Worm (Caenorhabditis elegans) whole organism, midembryonic: ENCODE measurements around the gene srx-68.

ENCODE experiments used
- cog-1 ChIP-seq: sonication (generic microtip); optimal IDR thresholded peaks from 2 replicates; lab custom pipeline; 2016; ENCODE audit warnings: missing genetic modification characterization, missing compliant biosample characterization
- flt-1 ChIP-seq: fragments of 200-800 bp; sonication (Bioruptor generic); IDR thresholded peaks from 2 replicates; pipeline ENCODE4 v1.3.6; 2022; ENCODE audit warnings: missing genetic modification characterization, missing compliant biosample characterization
- klf-2 ChIP-seq: fragments of 200-800 bp; sonication (Bioruptor generic); conservative IDR thresholded peaks from 2 replicates; pipeline ENCODE4 v1.3.6; 2022; ENCODE audit warnings: missing genetic modification reagents, missing genetic modification characterization, missing compliant biosample characterization
- med-1 ChIP-seq: sonication (generic microtip); optimal IDR thresholded peaks from 2 replicates; lab custom pipeline; 2017; ENCODE audit warnings: missing genetic modification characterization, mild to moderate bottlenecking, missing compliant biosample characterization, antibody characterized with exemption, missing genetic modification reagents; ENCODE audit not compliant: insufficient read depth
- ztf-23 ChIP-seq: fragments of 200-800 bp; sonication (Bioruptor generic); IDR thresholded peaks from 2 replicates; pipeline ENCODE4 v1.3.6; 2022; ENCODE audit warnings: missing genetic modification reagents, missing genetic modification characterization, missing compliant biosample characterization

DNA sequence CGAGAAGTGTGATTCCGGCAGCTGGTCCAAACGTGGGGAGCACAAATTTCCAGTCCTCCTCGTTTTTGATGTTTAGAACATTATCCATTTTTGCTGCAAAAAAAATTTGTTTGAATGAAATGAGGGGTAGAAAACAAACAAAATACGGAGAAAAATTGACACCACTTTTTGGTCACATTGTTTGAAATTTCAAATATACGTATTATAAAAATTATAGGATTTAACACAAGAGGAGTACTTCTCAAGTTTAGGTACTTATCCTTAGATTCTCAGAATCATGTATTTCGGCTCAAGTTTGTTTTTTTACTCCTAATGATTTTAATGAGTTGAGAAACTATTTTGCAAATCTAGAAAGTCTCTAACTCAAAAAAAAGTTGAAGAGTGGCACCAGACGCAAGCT lies 20.7 kb upstream of the srx-68 start, which contains the start of gene C17E7.12:
- no peak for TF ChIP-seq ztf-23 (GFP tag; lab: Robert Waterston, UW)
- TF ChIP-seq klf-2 (GFP tag; lab: Robert Waterston, UW) = no peak
- no peak for TF ChIP-seq flt-1
- TF ChIP-seq cog-1 (tag; lab: Kevin White, UChicago) = no peak
- no peak for TF ChIP-seq med-1 (GFP tag; lab: Kevin White, UChicago)
